Worm (Caenorhabditis elegans) whole organism, L2 larva: ENCODE data around the gene frpr-15.

ENCODE experiments used
- alr-1 ChIP-seq: fragments of 150-350 bp; optimal IDR thresholded peaks from 2 replicates; lab custom pipeline; 2014; ENCODE audit warnings: missing biosample characterization, missing genetic modification characterization
- ama-1 ChIP-seq: fragments of 150-350 bp; optimal IDR thresholded peaks from 2 replicates; lab custom pipeline; 2018; ENCODE audit warnings: inconsistent platforms
- ceh-16 ChIP-seq: fragments of 150-350 bp; optimal IDR thresholded peaks from 2 replicates; lab custom pipeline; 2014; ENCODE audit warnings: missing biosample characterization, missing genetic modification characterization
- ceh-82 ChIP-seq: fragments of 150-350 bp; optimal IDR thresholded peaks from 2 replicates; lab custom pipeline; 2014; ENCODE audit warnings: missing biosample characterization, missing genetic modification characterization
- egl-27 ChIP-seq: sonication (generic microtip); optimal IDR thresholded peaks from 3 replicates; lab custom pipeline; 2017; ENCODE audit warnings: missing biosample characterization, missing genetic modification reagents, missing genetic modification characterization
- fos-1 ChIP-seq: fragments of 150-350 bp; optimal IDR thresholded peaks from 2 replicates; lab custom pipeline; 2014; ENCODE audit warnings: missing biosample characterization, missing genetic modification characterization
- lsy-2 ChIP-seq, 2 experiments: fragments of 150-350 bp in 1 of 2; sonication (generic microtip) in 1 of 2; optimal IDR thresholded peaks; 2 replicates each; lab custom pipeline; 2014 to 2017; ENCODE audit warnings: missing biosample characterization in 2 of 2, missing genetic modification characterization in 2 of 2
- mdl-1 ChIP-seq, 2 experiments: fragments of 150-350 bp in 1 of 2; sonication (generic microtip) in 1 of 2; optimal IDR thresholded peaks; 2 replicates each; lab custom pipeline; 2017; ENCODE audit warnings: missing biosample characterization in 2 of 2, missing genetic modification characterization in 2 of 2
- nhr-25 ChIP-seq: fragments of 150-350 bp; sonication (generic microtip); optimal IDR thresholded peaks from 3 replicates; lab custom pipeline; 2014; ENCODE audit warnings: missing biosample characterization, missing genetic modification characterization
- snpc-4 ChIP-seq: fragments of 150-350 bp; optimal IDR thresholded peaks from 2 replicates; lab custom pipeline; 2014; ENCODE audit warnings: missing biosample characterization, missing genetic modification characterization
- unc-39 ChIP-seq: fragments of 150-350 bp; optimal IDR thresholded peaks from 2 replicates; lab custom pipeline; 2014; ENCODE audit warnings: missing biosample characterization, missing genetic modification characterization
- unc-62 ChIP-seq: fragments of 150-350 bp; optimal IDR thresholded peaks from 2 replicates; lab custom pipeline; 2014; ENCODE audit warnings: missing biosample characterization, missing genetic modification reagents, missing genetic modification characterization
- zag-1 ChIP-seq: fragments of 150-350 bp; optimal IDR thresholded peaks from 2 replicates; lab custom pipeline; 2014; ENCODE audit warnings: missing biosample characterization, missing genetic modification characterization
- ztf-1 ChIP-seq: fragments of 200-800 bp; sonication (Bioruptor generic); conservative IDR thresholded peaks from 2 replicates; pipeline ENCODE4 v1.3.6; 2022; ENCODE audit warnings: missing genetic modification characterization, missing compliant biosample characterization

DNA sequence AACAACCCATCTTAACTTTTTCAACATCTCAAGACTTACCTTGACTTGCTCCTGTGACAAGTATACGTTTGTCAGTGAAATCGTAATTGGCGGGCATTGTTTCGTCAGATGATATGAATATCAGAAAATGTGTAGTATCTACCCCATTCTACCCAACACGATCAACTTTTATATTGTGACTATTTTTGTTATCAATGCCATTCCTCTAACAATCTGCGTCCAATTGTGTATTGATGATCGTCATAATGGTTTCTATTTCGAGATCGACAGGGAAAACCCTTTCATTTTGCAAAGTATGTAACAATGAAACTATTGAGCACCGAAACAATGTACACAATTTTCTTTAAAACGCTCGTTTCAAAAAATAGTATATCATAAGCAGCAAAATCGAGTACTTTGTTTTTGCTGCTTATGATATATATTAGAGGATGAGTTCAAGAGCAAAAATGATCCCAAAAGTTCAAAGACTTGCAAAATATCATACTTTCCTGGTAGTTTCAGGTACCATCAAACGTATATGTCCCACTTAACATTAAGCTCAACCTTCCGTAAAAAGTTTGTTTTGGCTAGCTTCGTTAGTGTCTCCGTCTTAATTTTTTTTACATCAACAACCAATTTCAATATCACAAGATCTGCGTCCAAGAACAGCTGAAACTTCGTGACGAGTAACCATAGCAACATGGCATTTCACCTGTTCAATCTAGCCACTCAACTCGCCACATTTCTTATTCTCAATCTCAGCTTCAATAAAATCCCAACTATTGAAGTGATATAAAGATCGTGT is 53.8 kb downstream of the frpr-15 start, which contains the start of the genes dhs-21 and xbx-9:
- TF ChIP-seq ama-1 (lab: Kevin White, UChicago) (no peak), ceh-82 (no peak), ceh-16 (tag; lab: Kevin White, UChicago) (no peak), mdl-1 (tag; optimal IDR thresholded peaks at IDR 0.05; lab: Kevin White, UChicago) (no peak), alr-1 (tag; lab: Kevin White, UChicago) (no peak), zag-1 (tag; lab: Kevin White, UChicago) (no peak), snpc-4 (no peak), ztf-1 (GFP tag; lab: Robert Waterston, UW) (no peak), egl-27 (tag; lab: Kevin White, UChicago) (no peak), nhr-25 (tag; lab: Kevin White, UChicago) (no peak), fos-1 (peak; percentile 59), lsy-2 (tag; optimal IDR thresholded peaks at IDR 0.05; lab: Kevin White, UChicago) (no peak), unc-39 (tag; lab: Kevin White, UChicago) (no peak), unc-62 (GFP tag; lab: Kevin White, UChicago) (no peak)
